Fruit fly (Drosophila melanogaster): ENCODE measurements around the gene CG18809.

The CG18809 gene

DNA sequence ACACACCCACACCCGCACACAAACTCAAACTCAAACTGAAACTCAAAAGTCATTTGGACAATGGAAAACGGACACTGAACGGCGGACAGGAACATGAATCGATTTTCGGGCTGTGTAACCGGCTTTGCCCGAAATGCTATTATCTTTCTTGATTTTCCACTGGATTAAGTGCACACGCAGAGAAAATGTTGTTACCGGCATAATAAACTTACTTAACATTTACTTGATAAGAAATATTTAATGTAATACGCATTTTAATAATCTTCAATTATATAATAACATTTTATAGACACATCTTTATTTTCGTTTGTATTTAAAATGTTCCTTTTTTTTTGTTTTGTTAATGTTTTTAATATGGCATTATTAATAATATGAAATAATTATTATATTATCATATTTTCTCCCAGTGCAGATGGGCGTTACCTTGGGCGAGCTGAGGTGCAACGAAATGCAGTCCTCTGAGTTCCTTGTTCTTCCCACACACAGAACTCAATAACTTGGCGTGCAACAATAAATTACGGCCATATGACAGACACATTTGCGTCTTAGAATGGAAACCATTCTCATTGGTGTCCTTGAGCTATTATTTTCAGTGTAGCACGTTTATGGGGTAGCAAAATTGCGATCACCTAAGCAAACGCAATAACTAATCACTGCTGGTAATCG lies 20.8 kb upstream of the CG18809 start, which contains the start of gene CG12702 (continued):
- TF ChIP-seq CG10543 (GFP tag; optimal IDR thresholded peaks at IDR 0.05) = no peak
- TF ChIP-seq CG14710 (tag; optimal IDR thresholded peaks at IDR 0.05) = no peak
- TF ChIP-seq CG7963 (GFP tag; IDR thresholded peaks at IDR 0.05; ENCODE audit: partially characterized antibody) = no peak
- TF ChIP-seq CG10959 (GFP tag; IDR thresholded peaks at IDR 0.05) = no peak
- no peak for TF ChIP-seq C15 (GFP tag; IDR thresholded peaks at IDR 0.05)
- TF ChIP-seq Neu2 (GFP tag; optimal IDR thresholded peaks at IDR 0.05; ENCODE audit: borderline replicate concordance) = no peak
- no peak for TF ChIP-seq Jarid2 (GFP tag; optimal IDR thresholded peaks at IDR 0.05)
- TF ChIP-seq MTF-1 (GFP tag; optimal IDR thresholded peaks at IDR 0.05; ENCODE audit: borderline replicate concordance) = no peak
- no peak for TF ChIP-seq CG4730 (GFP tag; IDR thresholded peaks at IDR 0.05)
- TF ChIP-seq CG6765 (GFP tag; optimal IDR thresholded peaks at IDR 0.05) = no peak

- TF ChIP-seq CG2712 (tag; optimal IDR thresholded peaks at IDR 0.05) (peak; percentile 6), HLH54F (GFP tag; optimal IDR thresholded peaks at IDR 0.05) (no peak), CG32532 (GFP tag; IDR thresholded peaks at IDR 0.05) (0 out of 2 replicates have a peak, but pooled peaks have one; percentile 18), Ptx1 (GFP tag; IDR thresholded peaks at IDR 0.05) (peak; percentile 44), ATbp (GFP tag; optimal IDR thresholded peaks at IDR 0.05) (peak; percentile 7), bsh (GFP tag; optimal IDR thresholded peaks at IDR 0.05) (peak in 1 of 2 experiments; percentile 5), otp (GFP tag; IDR thresholded peaks at IDR 0.05) (0 out of 3 replicates have a peak, but pooled peaks have one; percentile 11), pb (GFP tag; optimal IDR thresholded peaks at IDR 0.05) (peak; percentile 6), CG10209 (GFP tag; optimal IDR thresholded peaks at IDR 0.05) (peak; percentile 41), pho (GFP tag; optimal IDR thresholded peaks at IDR 0.05) (peak; percentile 10), H2.0 (GFP tag; IDR thresholded peaks at IDR 0.05) (no peak), CG9727 (GFP tag; optimal IDR thresholded peaks at IDR 0.05) (peak; percentile 53), CG12942 (GFP tag; optimal IDR thresholded peaks at IDR 0.05) (no peak), CG17829 (tag; optimal IDR thresholded peaks at IDR 0.05) (peak; percentile 7), CG7839 (tag; optimal IDR thresholded peaks at IDR 0.05) (peak; percentile 31), PHDP (tag; optimal IDR thresholded peaks at IDR 0.05) (no peak), CG8478 (optimal IDR thresholded peaks at IDR 0.05) (no peak), gcm (GFP tag; optimal IDR thresholded peaks at IDR 0.05) (no peak), CG18262 (tag; optimal IDR thresholded peaks at IDR 0.05) (peak; percentile 21), CG17385 (GFP tag; optimal IDR thresholded peaks at IDR 0.05) (peak; percentile 13), CG7556 (GFP tag; optimal IDR thresholded peaks at IDR 0.05) (peak; percentile 52), Fer1 (GFP tag; optimal IDR thresholded peaks at IDR 0.05) (peak; percentile 14), lilli (GFP tag; optimal IDR thresholded peaks at IDR 0.05) (peak; percentile 32), pan (optimal IDR thresholded peaks at IDR 0.05) (no peak), pan (GFP tag; optimal IDR thresholded peaks at IDR 0.05 in 1 of 2, IDR thresholded peaks at IDR 0.05 in 1 of 2) (no peak), dmrt99B (tag; optimal IDR thresholded peaks at IDR 0.05) (peak; percentile 32), Dref (GFP tag; IDR thresholded peaks at IDR 0.05) (no peak), D19A (tag; optimal IDR thresholded peaks at IDR 0.05) (peak; percentile 14), CG30403 (GFP tag; optimal IDR thresholded peaks at IDR 0.05) (peak; percentile 32), CG12155 (GFP tag; optimal IDR thresholded peaks at IDR 0.05) (peak; percentile 13), phol (tag; optimal IDR thresholded peaks at IDR 0.05) (peak; percentile 32), sob (GFP tag; IDR thresholded peaks at IDR 0.05) (no peak), stc (GFP tag; IDR thresholded peaks at IDR 0.05) (no peak), CG8944 (GFP tag; optimal IDR thresholded peaks at IDR 0.05) (peak; percentile 35), CG15514 (GFP tag; optimal IDR thresholded peaks at IDR 0.05) (peak; percentile 22), Med (GFP tag) (peak; percentile 84), slbo (GFP tag; IDR thresholded peaks at IDR 0.05) (peak; percentile 45; the same call in 1 of the 2 replicates), nau (GFP tag; optimal IDR thresholded peaks at IDR 0.05) (no peak)
Observed at dm6 chrX:19763440-19764002, 19.4 kb upstream of the CG18809 start.

Measured in whole organism, embryonic.